Worm (Caenorhabditis elegans) whole organism, midembryonic: Measurements from ENCODE around the gene dhs-19.

Experiments used
- cog-1 ChIP-seq: sonication (generic microtip); optimal IDR thresholded peaks from 2 replicates; lab custom pipeline; 2016; ENCODE audit warnings: missing genetic modification characterization, missing compliant biosample characterization
- flt-1 ChIP-seq: fragments of 200-800 bp; sonication (Bioruptor generic); IDR thresholded peaks from 2 replicates; pipeline ENCODE4 v1.3.6; 2022; ENCODE audit warnings: missing genetic modification characterization, missing compliant biosample characterization
- klf-2 ChIP-seq: fragments of 200-800 bp; sonication (Bioruptor generic); conservative IDR thresholded peaks from 2 replicates; pipeline ENCODE4 v1.3.6; 2022; ENCODE audit warnings: missing genetic modification reagents, missing genetic modification characterization, missing compliant biosample characterization
- med-1 ChIP-seq: sonication (generic microtip); optimal IDR thresholded peaks from 2 replicates; lab custom pipeline; 2017; ENCODE audit warnings: missing genetic modification characterization, mild to moderate bottlenecking, missing compliant biosample characterization, antibody characterized with exemption, missing genetic modification reagents; ENCODE audit not compliant: insufficient read depth
- ref-1 ChIP-seq: fragments of 200-800 bp; sonication (Bioruptor generic); conservative IDR thresholded peaks from 2 replicates; pipeline ENCODE4 v1.3.6; 2022; ENCODE audit warnings: missing genetic modification reagents, missing genetic modification characterization, missing compliant biosample characterization
- ztf-23 ChIP-seq: fragments of 200-800 bp; sonication (Bioruptor generic); IDR thresholded peaks from 2 replicates; pipeline ENCODE4 v1.3.6; 2022; ENCODE audit warnings: missing genetic modification reagents, missing genetic modification characterization, missing compliant biosample characterization
- ztf-29 ChIP-seq: fragments of 200-800 bp; sonication (Bioruptor generic); IDR thresholded peaks from 2 replicates; pipeline ENCODE4 v1.3.6; 2022; ENCODE audit warnings: missing genetic modification reagents, missing genetic modification characterization, missing compliant biosample characterization

DNA sequence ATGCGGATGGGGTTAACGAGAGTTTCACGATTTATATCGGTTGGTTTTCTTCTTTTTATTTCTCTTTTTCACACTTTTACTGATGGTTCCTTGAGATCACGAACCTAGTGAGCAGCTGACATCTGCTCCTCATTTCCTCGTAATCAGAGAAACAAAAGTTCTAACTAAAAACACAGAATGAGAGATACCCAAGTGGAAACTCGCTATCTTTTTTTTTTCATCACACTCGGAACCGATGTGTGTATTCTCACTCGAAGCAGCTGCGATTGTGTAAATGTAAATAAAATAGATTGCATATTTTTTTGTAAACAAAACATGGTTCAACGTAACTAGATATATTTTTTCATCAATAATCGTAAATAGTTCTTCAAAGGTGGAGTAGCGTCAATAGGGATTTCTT lies 16.1 kb upstream of the dhs-19 start:
- TF ChIP-seq ztf-23 (GFP tag; lab: Robert Waterston, UW) (no peak), ztf-29 (GFP tag; lab: Robert Waterston, UW) (no peak), klf-2 (no peak), flt-1 (GFP tag; lab: Robert Waterston, UW) (no peak), cog-1 (tag; lab: Kevin White, UChicago) (no peak), med-1 (GFP tag; lab: Kevin White, UChicago) (no peak), ref-1 (GFP tag; lab: Robert Waterston, UW) (no peak)
